Worm (Caenorhabditis elegans) whole organism, L1 larva: ENCODE results near the gene C06B8.3.

Experiments used
- C04F5.9 ChIP-seq: sonication (generic microtip); optimal IDR thresholded peaks from 2 replicates; lab custom pipeline; 2016; ENCODE audit warnings: missing genetic modification characterization, missing compliant biosample characterization
- F16B12.6 ChIP-seq: fragments of 150-350 bp; optimal IDR thresholded peaks from 2 replicates; lab custom pipeline; 2014; ENCODE audit warnings: missing biosample characterization, missing genetic modification characterization
- Y116A8C.19 ChIP-seq: sonication (generic microtip); optimal IDR thresholded peaks from 2 replicates; lab custom pipeline; 2016; ENCODE audit warnings: missing compliant biosample characterization, missing genetic modification characterization, borderline replicate concordance
- aha-1 ChIP-seq: fragments of 150-350 bp; optimal IDR thresholded peaks from 2 replicates; lab custom pipeline; 2014; ENCODE audit warnings: missing biosample characterization, missing genetic modification characterization
- aly-2 ChIP-seq: fragments of 150-350 bp; optimal IDR thresholded peaks from 2 replicates; lab custom pipeline; 2014; ENCODE audit warnings: missing biosample characterization, missing genetic modification characterization
- blmp-1 ChIP-seq: fragments of 150-350 bp; optimal IDR thresholded peaks from 2 replicates; lab custom pipeline; 2014; ENCODE audit warnings: missing biosample characterization, missing genetic modification characterization
- ceh-82 ChIP-seq, 3 experiments: fragments of 150-350 bp in 1 of 3; sonication (generic microtip) in 2 of 3; optimal IDR thresholded peaks; 2 replicates each; lab custom pipeline; 2014 to 2017; ENCODE audit warnings: missing biosample characterization in 3 of 3, missing genetic modification characterization in 3 of 3
- ceh-88 ChIP-seq: fragments of 200-800 bp; sonication (Bioruptor generic); IDR thresholded peaks from 2 replicates; pipeline ENCODE4 v1.3.6; 2022; ENCODE audit warnings: missing genetic modification characterization, missing compliant biosample characterization
- ces-1 ChIP-seq: fragments of 150-350 bp; optimal IDR thresholded peaks from 2 replicates; lab custom pipeline; 2014; ENCODE audit warnings: missing biosample characterization, missing genetic modification reagents, missing genetic modification characterization
- dsc-1 ChIP-seq: sonication (generic microtip); optimal IDR thresholded peaks from 2 replicates; lab custom pipeline; 2016; ENCODE audit warnings: mild to moderate bottlenecking, missing genetic modification characterization, missing compliant biosample characterization
- efl-1 ChIP-seq, 4 experiments: fragments of 150-350 bp; optimal IDR thresholded peaks in 3 of 4; peaks in 1 of 4; 1 replicate in 1 of 4; 2 replicates in 3 of 4; lab custom pipeline; 2014; ENCODE audit warnings: missing biosample characterization in 2 of 4, missing genetic modification characterization in 2 of 4, missing genetic modification reagents in 2 of 4
- egl-13 ChIP-seq: sonication (generic microtip); optimal IDR thresholded peaks from 2 replicates; lab custom pipeline; 2016; ENCODE audit warnings: missing genotype, missing genetic modification reagents, missing genetic modification characterization, missing compliant biosample characterization
- egl-27 ChIP-seq, 2 experiments: fragments of 150-350 bp in 1 of 2; sonication (generic microtip); optimal IDR thresholded peaks; 3 replicates each; lab custom pipeline; 2017 to 2018; ENCODE audit warnings: missing biosample characterization in 2 of 2, missing genetic modification characterization in 2 of 2, missing genetic modification reagents in 2 of 2
- ets-5 ChIP-seq: fragments of 200-800 bp; sonication (Bioruptor generic); IDR thresholded peaks from 2 replicates; pipeline ENCODE4 v1.3.6; 2022; ENCODE audit warnings: missing genetic modification characterization, missing compliant biosample characterization
- grh-1 ChIP-seq: fragments of 200-800 bp; sonication (Bioruptor generic); IDR thresholded peaks from 2 replicates; pipeline ENCODE4 v1.3.6; 2022; ENCODE audit warnings: missing genetic modification reagents, missing genetic modification characterization, missing compliant biosample characterization
- hlh-17 ChIP-seq: fragments of 200-800 bp; sonication (Bioruptor generic); optimal IDR thresholded peaks from 2 replicates; lab custom pipeline; 2018; ENCODE audit warnings: missing genetic modification characterization, mild to moderate bottlenecking, missing compliant biosample characterization, moderate library complexity, borderline replicate concordance
- jun-1 ChIP-seq: fragments of 150-350 bp; optimal IDR thresholded peaks from 2 replicates; lab custom pipeline; 2014; ENCODE audit warnings: missing biosample characterization, missing genetic modification reagents, missing genetic modification characterization
- lin-13 ChIP-seq: fragments of 150-350 bp; optimal IDR thresholded peaks from 2 replicates; lab custom pipeline; 2014; ENCODE audit warnings: missing biosample characterization, missing genetic modification reagents, missing genetic modification characterization
- lin-14 ChIP-seq: fragments of 200-800 bp; sonication (Bioruptor generic); optimal IDR thresholded peaks from 2 replicates; lab custom pipeline; 2018; ENCODE audit warnings: mild to moderate bottlenecking, missing genetic modification characterization, moderate library complexity, missing compliant biosample characterization
- lin-15B ChIP-seq: fragments of 150-350 bp; sonication (generic microtip); optimal IDR thresholded peaks from 3 replicates; lab custom pipeline; 2014; ENCODE audit warnings: missing biosample characterization, missing genetic modification characterization
- lin-35 ChIP-seq, 2 experiments: fragments of 150-350 bp; optimal IDR thresholded peaks; 2 replicates each; lab custom pipeline; 2014; ENCODE audit warnings: missing biosample characterization in 2 of 2, missing genetic modification characterization in 2 of 2, missing genetic modification reagents in 2 of 2
- lin-39 ChIP-seq: fragments of 150-350 bp; optimal IDR thresholded peaks from 2 replicates; lab custom pipeline; 2014; ENCODE audit warnings: missing biosample characterization, missing genetic modification reagents, missing genetic modification characterization
- lir-3 ChIP-seq: sonication (generic microtip); optimal IDR thresholded peaks from 2 replicates; lab custom pipeline; 2016; ENCODE audit warnings: mild to moderate bottlenecking, missing genetic modification characterization, moderate library complexity, missing compliant biosample characterization; ENCODE audit not compliant: poor library complexity
- lsy-2 ChIP-seq, 2 experiments: fragments of 150-350 bp; optimal IDR thresholded peaks; 2 replicates each; lab custom pipeline; 2014; ENCODE audit warnings: missing biosample characterization in 2 of 2, missing genetic modification characterization in 2 of 2
- mep-1 ChIP-seq: fragments of 150-350 bp; optimal IDR thresholded peaks from 2 replicates; lab custom pipeline; 2014; ENCODE audit warnings: missing biosample characterization, missing genetic modification characterization
- nhr-20 ChIP-seq: sonication (generic microtip); optimal IDR thresholded peaks from 2 replicates; lab custom pipeline; 2016; ENCODE audit warnings: mild to moderate bottlenecking, missing genetic modification characterization, missing compliant biosample characterization
- nhr-237 ChIP-seq: fragments of 150-350 bp; optimal IDR thresholded peaks from 2 replicates; lab custom pipeline; 2014; ENCODE audit warnings: missing biosample characterization, missing genetic modification characterization
- nhr-47 ChIP-seq: sonication (generic microtip); optimal IDR thresholded peaks from 2 replicates; lab custom pipeline; 2016; ENCODE audit warnings: mild to moderate bottlenecking, missing genetic modification characterization, moderate library complexity, missing compliant biosample characterization
- nhr-71 ChIP-seq: sonication (generic microtip); optimal IDR thresholded peaks from 2 replicates; lab custom pipeline; 2016; ENCODE audit warnings: mild to moderate bottlenecking, missing genetic modification characterization, moderate library complexity, missing compliant biosample characterization
- nhr-77 ChIP-seq: fragments of 150-350 bp; optimal IDR thresholded peaks from 2 replicates; lab custom pipeline; 2014; ENCODE audit warnings: missing biosample characterization, missing genetic modification characterization
- nhr-85 ChIP-seq: sonication (generic microtip); peaks from one replicate; lab custom pipeline; 2016; ENCODE audit warnings: missing genetic modification characterization, inconsistent platforms, missing compliant biosample characterization
- pqm-1 ChIP-seq: sonication (generic microtip); optimal IDR thresholded peaks from 3 replicates; lab custom pipeline; 2017; ENCODE audit warnings: missing biosample characterization, missing genetic modification characterization
- rnt-1 ChIP-seq: sonication (generic microtip); optimal IDR thresholded peaks from 2 replicates; lab custom pipeline; 2016; ENCODE audit warnings: mild to moderate bottlenecking, missing genetic modification characterization, moderate library complexity, missing compliant biosample characterization
- skn-1 ChIP-seq: fragments of 150-350 bp; optimal IDR thresholded peaks from 2 replicates; lab custom pipeline; 2014; ENCODE audit warnings: missing biosample characterization, missing genetic modification characterization
- snu-23 ChIP-seq: sonication (generic microtip); optimal IDR thresholded peaks from 2 replicates; lab custom pipeline; 2016; ENCODE audit warnings: missing genetic modification characterization, missing compliant biosample characterization
- sptf-1 ChIP-seq: fragments of 150-350 bp; optimal IDR thresholded peaks from 2 replicates; lab custom pipeline; 2014; ENCODE audit warnings: missing biosample characterization, missing genetic modification characterization
- sup-37 ChIP-seq: fragments of 200-800 bp; sonication (Bioruptor generic); optimal IDR thresholded peaks from 2 replicates; lab custom pipeline; 2018; ENCODE audit warnings: mild to moderate bottlenecking, missing genetic modification characterization, missing compliant biosample characterization
- tlp-1 ChIP-seq: fragments of 150-350 bp; optimal IDR thresholded peaks from 2 replicates; lab custom pipeline; 2014; ENCODE audit warnings: missing biosample characterization, missing genetic modification characterization
- unc-130 ChIP-seq: fragments of 150-350 bp; optimal IDR thresholded peaks from 2 replicates; lab custom pipeline; 2017; ENCODE audit warnings: missing biosample characterization, missing genetic modification characterization, inconsistent platforms
- unc-30 ChIP-seq: sonication (generic microtip); optimal IDR thresholded peaks from 2 replicates; lab custom pipeline; 2017; ENCODE audit warnings: missing biosample characterization, missing genetic modification characterization
- vab-15 ChIP-seq: sonication (generic microtip); optimal IDR thresholded peaks from 2 replicates; lab custom pipeline; 2017; ENCODE audit warnings: missing genotype, mild to moderate bottlenecking, missing genetic modification characterization, missing compliant biosample characterization
- zag-1 ChIP-seq: fragments of 150-350 bp; optimal IDR thresholded peaks from 2 replicates; lab custom pipeline; 2014; ENCODE audit warnings: missing biosample characterization, missing genetic modification characterization
- zip-4 ChIP-seq: fragments of 200-800 bp; sonication (Bioruptor generic); optimal IDR thresholded peaks from 2 replicates; lab custom pipeline; 2018; ENCODE audit warnings: mild to moderate bottlenecking, missing genetic modification characterization, moderate library complexity, missing compliant biosample characterization
- ztf-11 ChIP-seq, 2 experiments: sonication (generic microtip); optimal IDR thresholded peaks; 2 replicates each; lab custom pipeline; 2016 to 2017; ENCODE audit warnings: missing genetic modification characterization in 2 of 2, missing biosample characterization in 1 of 2, missing compliant biosample characterization in 1 of 2
- ztf-4 ChIP-seq: fragments of 150-350 bp; optimal IDR thresholded peaks from 2 replicates; lab custom pipeline; 2014; ENCODE audit warnings: missing biosample characterization, missing genetic modification characterization

Gene C06B8.3

DNA sequence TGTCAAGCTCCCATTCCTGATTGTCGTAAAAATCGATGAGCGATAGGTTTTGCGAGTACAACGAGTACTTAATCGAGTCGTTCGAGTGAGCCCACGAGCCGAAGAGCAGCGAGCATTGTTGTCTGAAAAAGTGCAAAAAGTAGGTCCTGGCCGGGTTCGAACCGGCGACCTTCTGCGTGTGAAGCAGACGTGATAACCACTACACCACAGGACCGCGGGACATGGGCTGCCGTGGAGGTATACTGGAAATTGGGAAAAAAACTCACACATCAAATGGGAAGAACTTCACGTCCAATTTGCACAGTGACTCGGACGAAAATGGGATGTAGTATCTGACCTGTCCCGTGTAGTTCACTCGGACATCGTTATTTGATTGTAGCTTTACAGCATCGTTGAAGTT is 30.9 kb upstream of the C06B8.3 start:
- no peak for TF ChIP-seq egl-27 (tag; optimal IDR thresholded peaks at IDR 0.05; lab: Kevin White, UChicago)
- no peak for TF ChIP-seq blmp-1
- no peak for TF ChIP-seq lir-3 (tag; lab: Kevin White, UChicago)
- TF ChIP-seq aly-2 (tag; lab: Kevin White, UChicago): no peak
- TF ChIP-seq lin-13 (GFP tag; lab: Kevin White, UChicago): no peak
- no peak for TF ChIP-seq nhr-237 (tag; lab: Kevin White, UChicago)
- TF ChIP-seq nhr-47 (tag; lab: Kevin White, UChicago): no peak
- TF ChIP-seq ceh-82 (tag; optimal IDR thresholded peaks at IDR 0.05; lab: Kevin White, UChicago): no peak
- TF ChIP-seq lin-35 (GFP tag; optimal IDR thresholded peaks at IDR 0.05; lab: Kevin White, UChicago): peak in 1 of 2 experiments; percentile 52
- peak; percentile 2 for TF ChIP-seq lin-14 (GFP tag; lab: Kevin White, UChicago)
- TF ChIP-seq sup-37: no peak
- no peak for TF ChIP-seq efl-1 (optimal IDR thresholded peaks at IDR 0.05; lab: Kevin White, UChicago)
- peak in 1 of 2 experiments; percentile 90 for TF ChIP-seq efl-1 (GFP tag; optimal IDR thresholded peaks at IDR 0.05 in 1 of 2; lab: Kevin White, UChicago)
- TF ChIP-seq nhr-20 (tag; lab: Kevin White, UChicago): no peak
- TF ChIP-seq unc-30 (tag; lab: Kevin White, UChicago): no peak
- TF ChIP-seq ztf-11 (tag; optimal IDR thresholded peaks at IDR 0.05; lab: Kevin White, UChicago): no peak
- TF ChIP-seq zag-1 (tag; lab: Kevin White, UChicago): no peak
- TF ChIP-seq Y116A8C.19: no peak
- TF ChIP-seq egl-13 (tag; lab: Kevin White, UChicago): no peak
- peak; percentile 53 for TF ChIP-seq rnt-1 (tag; lab: Kevin White, UChicago)
- TF ChIP-seq lin-39 (tag; lab: Kevin White, UChicago): no peak
- no peak for TF ChIP-seq F16B12.6 (tag; lab: Kevin White, UChicago)
- TF ChIP-seq ces-1: no peak
- TF ChIP-seq sptf-1: no peak
- peak; percentile 19 for TF ChIP-seq nhr-71 (tag; lab: Kevin White, UChicago)
- TF ChIP-seq vab-15 (tag; lab: Kevin White, UChicago): no peak

DNA sequence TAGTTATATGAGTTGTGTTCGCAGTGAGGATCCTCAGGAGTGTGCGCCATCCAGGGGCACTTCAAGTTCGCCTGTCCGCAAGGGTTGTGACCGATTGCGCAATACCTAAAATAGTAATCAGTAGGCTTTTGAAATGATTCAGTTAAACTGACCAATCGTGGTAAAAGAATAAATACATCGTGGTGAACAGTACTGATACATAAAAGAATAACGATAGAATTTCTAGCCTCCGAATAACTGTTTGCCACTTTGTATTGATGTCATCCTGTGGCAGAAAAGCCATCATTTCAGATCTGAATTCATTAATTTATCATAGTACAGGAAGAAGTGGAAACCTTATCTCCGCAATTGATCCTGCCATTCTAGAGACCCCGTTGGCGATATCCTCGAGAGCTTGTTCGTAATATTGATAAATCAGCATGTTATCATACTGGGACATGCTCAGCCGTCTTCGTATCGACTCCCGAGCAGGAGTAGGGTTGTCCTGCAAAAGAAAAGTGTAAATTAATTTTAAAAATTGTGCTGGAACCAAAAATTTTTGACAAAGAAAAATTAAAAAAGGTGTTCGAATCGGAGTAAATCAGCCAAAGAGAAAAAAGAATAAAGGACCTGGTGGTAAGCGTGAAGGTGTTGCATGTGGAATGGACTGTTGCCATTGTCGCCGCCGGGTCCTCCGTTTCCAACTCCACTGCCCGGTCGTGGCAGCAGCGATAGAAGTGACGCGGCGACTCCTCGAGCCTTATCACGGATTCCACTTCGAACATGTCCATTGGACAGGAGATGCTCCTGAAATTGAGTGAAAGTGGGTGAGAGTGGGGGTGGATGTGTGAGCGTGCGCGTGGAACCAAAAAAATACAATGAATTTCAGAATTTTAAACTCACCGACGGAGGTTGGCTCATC is 28.7 kb upstream of the C06B8.3 start:
- TF ChIP-seq unc-130 (tag; lab: Kevin White, UChicago): no peak
- peak in 1 of 2 experiments; percentile 23 for TF ChIP-seq lsy-2 (tag; optimal IDR thresholded peaks at IDR 0.05; lab: Kevin White, UChicago)
- TF ChIP-seq blmp-1: no peak
- TF ChIP-seq snu-23 (GFP tag; lab: Kevin White, UChicago): no peak
- no peak for TF ChIP-seq nhr-85 (tag; lab: Kevin White, UChicago)

DNA sequence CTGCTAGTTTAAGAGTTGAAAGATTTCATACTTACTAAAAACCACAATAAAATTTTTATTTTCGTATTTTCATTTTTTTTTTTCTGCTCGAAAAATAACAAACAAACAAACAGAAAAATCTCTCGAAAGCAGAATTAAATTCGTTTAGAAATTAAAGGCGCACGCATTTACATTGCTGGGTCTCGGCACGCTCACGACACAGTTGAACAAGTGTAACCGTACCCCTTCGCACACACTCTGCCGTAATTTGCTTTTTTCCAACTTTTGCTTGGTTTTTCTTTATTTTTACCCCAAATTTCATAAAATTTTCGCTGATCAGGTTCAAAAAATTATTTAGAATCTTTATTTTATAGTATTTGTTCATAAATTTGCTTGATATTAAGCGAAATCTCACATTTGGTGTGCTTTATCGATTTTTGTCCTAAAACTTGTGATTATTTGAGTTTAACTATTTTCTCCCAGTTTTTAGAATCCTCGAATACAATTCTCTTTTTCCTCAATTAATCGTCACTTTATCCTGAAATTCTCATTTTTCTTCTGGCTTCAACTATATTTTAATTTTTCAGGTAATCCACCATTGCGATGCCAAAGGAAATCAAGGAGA is 27.3 kb upstream of the C06B8.3 start, which contains the start of gene rpl-38:
TSS of gene rpl-38 (plus strand) at position 554 of the 604 bp plus-strand sequence.
- TF ChIP-seq Y116A8C.19 (no peak), nhr-77 (tag; lab: Kevin White, UChicago) (peak; percentile 62), blmp-1 (no peak), aly-2 (tag; lab: Kevin White, UChicago) (peak; percentile 66), rnt-1 (tag; lab: Kevin White, UChicago) (peak; percentile 89), aha-1 (peak; percentile 22), lin-15B (no peak), dsc-1 (tag; lab: Kevin White, UChicago) (peak; percentile 76), jun-1 (peak; percentile 76), grh-1 (peak; percentile 64), lir-3 (tag; lab: Kevin White, UChicago) (no peak), skn-1 (tag; lab: Kevin White, UChicago) (peak; percentile 76), mep-1 (tag; lab: Kevin White, UChicago) (peak; percentile 91), C04F5.9 (tag; lab: Kevin White, UChicago) (peak; percentile 47), sup-37 (peak; percentile 29), lin-39 (tag; lab: Kevin White, UChicago) (peak; percentile 79), zip-4 (peak; percentile 36), tlp-1 (tag; lab: Kevin White, UChicago) (no peak), ztf-4 (tag; lab: Kevin White, UChicago) (peak; percentile 50), pqm-1 (tag; lab: Kevin White, UChicago) (no peak), hlh-17 (GFP tag; lab: Kevin White, UChicago) (no peak), ets-5 (no peak), ceh-88 (GFP tag; lab: Robert Waterston, UW) (no peak), efl-1 (optimal IDR thresholded peaks at IDR 0.05; lab: Kevin White, UChicago) (peak; percentile 88 to 89), efl-1 (GFP tag; optimal IDR thresholded peaks at IDR 0.05 in 1 of 2; lab: Kevin White, UChicago) (peak; percentile 81 to 98)
